Fruit fly (Drosophila melanogaster): Measurements from ENCODE around the gene CG5866.

Gene CG5866

DNA sequence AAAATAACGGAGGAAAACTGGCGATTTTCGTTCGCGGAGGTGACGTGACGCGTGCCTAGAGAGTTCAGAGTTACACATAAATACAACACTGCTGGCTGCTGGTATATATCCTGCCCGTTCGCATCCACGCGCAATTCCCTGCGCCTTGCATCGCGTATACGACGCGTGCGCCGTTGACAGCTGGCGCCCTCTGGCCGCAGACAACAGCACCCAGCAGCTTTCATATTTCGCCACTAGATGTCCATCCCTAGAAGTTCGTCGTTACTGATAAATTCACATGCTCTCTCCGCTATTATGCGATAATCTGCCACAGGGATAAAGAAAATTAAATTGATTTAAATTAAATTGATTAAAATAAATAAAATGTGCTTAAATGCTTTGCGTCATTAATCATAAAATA lies 13.1 kb upstream of the CG5866 start, which contains the start of gene Sur-8 (continued):
- TF ChIP-seq Optix (GFP tag; IDR thresholded peaks at IDR 0.05) (peak; percentile 75), hkb (optimal IDR thresholded peaks at IDR 0.05) (no peak), hkb (GFP tag; IDR thresholded peaks at IDR 0.05) (peak; percentile 56; the same call in 1 of the 2 replicates), wor (GFP tag; IDR thresholded peaks at IDR 0.05) (peak; percentile 29), Usf (GFP tag; optimal IDR thresholded peaks at IDR 0.05) (no peak), Trl (optimal IDR thresholded peaks at IDR 0.05) (no peak), Trl (GFP tag; optimal IDR thresholded peaks at IDR 0.05) (peak; percentile 72), HmgZ (tag; optimal IDR thresholded peaks at IDR 0.05) (peak; percentile 62), p53 (GFP tag; optimal IDR thresholded peaks at IDR 0.05) (peak; percentile 9), corto (GFP tag; optimal IDR thresholded peaks at IDR 0.05) (no peak), Bgb (GFP tag; IDR thresholded peaks at IDR 0.05; ENCODE audit: partially characterized antibody) (peak; percentile 46; the same call in 1 of the 2 replicates), CG12659 (GFP tag; optimal IDR thresholded peaks at IDR 0.05) (peak; percentile 65), Hmx (GFP tag; optimal IDR thresholded peaks at IDR 0.05) (no peak), CG2129 (GFP tag; IDR thresholded peaks at IDR 0.05; ENCODE audit: partially characterized antibody) (no peak), CG15514 (GFP tag; optimal IDR thresholded peaks at IDR 0.05) (peak; percentile 75), CG9932 (GFP tag; IDR thresholded peaks at IDR 0.05) (peak; percentile 82), CG10321 (GFP tag; IDR thresholded peaks at IDR 0.05) (no peak), Adf1 (GFP tag; IDR thresholded peaks at IDR 0.05) (peak; percentile 39), CG6175 (GFP tag; IDR thresholded peaks at IDR 0.05) (peak; percentile 51; the same call in 2 of the 3 replicates), wek (GFP tag; optimal IDR thresholded peaks at IDR 0.05) (peak; percentile 25), CG9609 (GFP tag; optimal IDR thresholded peaks at IDR 0.05) (peak; percentile 51), CG7786 (GFP tag; optimal IDR thresholded peaks at IDR 0.05) (no peak), da (GFP tag; optimal IDR thresholded peaks at IDR 0.05) (no peak), CG6765 (GFP tag; optimal IDR thresholded peaks at IDR 0.05) (peak; percentile 63), CG15073 (GFP tag; optimal IDR thresholded peaks at IDR 0.05) (no peak), abd-A (tag; optimal IDR thresholded peaks at IDR 0.05) (no peak), CG2889 (GFP tag; IDR thresholded peaks at IDR 0.05) (no peak), Poxn (GFP tag; IDR thresholded peaks at IDR 0.05) (no peak), CG17802 (tag; optimal IDR thresholded peaks at IDR 0.05) (no peak)

DNA sequence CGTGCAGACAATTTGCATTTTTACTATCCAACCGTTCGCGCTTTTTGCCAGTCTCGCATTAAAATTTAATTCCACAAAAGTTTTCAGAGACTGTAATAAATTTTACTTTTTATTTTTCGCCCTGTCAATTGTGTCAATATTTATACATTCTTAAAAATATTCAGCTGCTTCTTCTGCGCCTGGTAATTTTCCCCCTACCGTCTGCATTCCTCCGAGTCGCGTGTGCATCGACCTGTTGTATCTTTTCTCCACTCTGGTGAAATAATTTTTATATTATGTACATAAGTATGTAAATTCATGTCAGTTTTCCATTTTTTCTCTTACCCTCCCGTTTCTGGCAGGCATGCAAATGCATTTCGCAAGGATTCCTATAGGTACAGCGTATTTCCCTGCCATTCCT lies 12.4 kb upstream of the CG5866 start, which contains the start of gene CG34279:
Gene CG34279 (minus strand): TSS at position 101 of the 400 bp plus-strand sequence.
- no peak for TF ChIP-seq CG10565 (GFP tag; optimal IDR thresholded peaks at IDR 0.05)
- no peak for TF ChIP-seq CG14014 (GFP tag; IDR thresholded peaks at IDR 0.05)
- TF ChIP-seq hb (GFP tag; IDR thresholded peaks at IDR 0.05; ENCODE audit: partially characterized antibody): no peak
- TF ChIP-seq CG6272 (GFP tag; IDR thresholded peaks at IDR 0.05): no peak
- no peak for TF ChIP-seq Dip3 (GFP tag; optimal IDR thresholded peaks at IDR 0.05)
- no peak for TF ChIP-seq HHEX (GFP tag; optimal IDR thresholded peaks at IDR 0.05)

dm6 chr3R:17403618-17404017 lies 11.9 kb upstream of the CG5866 start, which contains the start of gene CG34280:
CG34280 (minus strand) TSS chr3R:17403718.
- TF ChIP-seq gro (GFP tag; optimal IDR thresholded peaks at IDR 0.05) (no peak), CG13775 (GFP tag; optimal IDR thresholded peaks at IDR 0.05) (no peak), CG8089 (GFP tag; optimal IDR thresholded peaks at IDR 0.05) (no peak), sim (GFP tag; IDR thresholded peaks at IDR 0.05) (no peak)
